Worm (Caenorhabditis elegans) whole organism, L2 larva: ENCODE results near the gene T21D12.11.

Source experiments
- C34F6.9 ChIP-seq: fragments of 150-350 bp; optimal IDR thresholded peaks from 2 replicates; lab custom pipeline; 2014; ENCODE audit warnings: missing biosample characterization, missing genetic modification characterization
- F13H6.1 ChIP-seq: sonication (generic microtip); optimal IDR thresholded peaks from 2 replicates; lab custom pipeline; 2016; ENCODE audit warnings: missing genetic modification characterization, missing compliant biosample characterization
- R02D3.7 ChIP-seq: fragments of 150-350 bp; optimal IDR thresholded peaks from 2 replicates; lab custom pipeline; 2014; ENCODE audit warnings: missing biosample characterization, missing genetic modification characterization
- Y55F3AM.14 ChIP-seq: fragments of 200-800 bp; sonication (Bioruptor generic); optimal IDR thresholded peaks from 2 replicates; lab custom pipeline; 2018; ENCODE audit warnings: mild to moderate bottlenecking, missing genetic modification characterization, missing compliant biosample characterization
- ZK546.5 ChIP-seq: sonication (generic microtip); optimal IDR thresholded peaks from 2 replicates; lab custom pipeline; 2017; ENCODE audit warnings: missing biosample characterization, missing genetic modification characterization
- alr-1 ChIP-seq: fragments of 150-350 bp; optimal IDR thresholded peaks from 2 replicates; lab custom pipeline; 2014; ENCODE audit warnings: missing biosample characterization, missing genetic modification characterization
- aly-2 ChIP-seq: fragments of 150-350 bp; optimal IDR thresholded peaks from 2 replicates; lab custom pipeline; 2014; ENCODE audit warnings: missing biosample characterization, missing genetic modification characterization
- ama-1 ChIP-seq: fragments of 150-350 bp; optimal IDR thresholded peaks from 2 replicates; lab custom pipeline; 2018; ENCODE audit warnings: inconsistent platforms
- blmp-1 ChIP-seq: sonication (generic microtip); optimal IDR thresholded peaks from 2 replicates; lab custom pipeline; 2017; ENCODE audit warnings: missing genetic modification characterization, mild to moderate bottlenecking, missing compliant biosample characterization, antibody characterized with exemption, moderate library complexity; ENCODE audit not compliant: insufficient read depth
- ceh-16 ChIP-seq: fragments of 150-350 bp; optimal IDR thresholded peaks from 2 replicates; lab custom pipeline; 2014; ENCODE audit warnings: missing biosample characterization, missing genetic modification characterization
- ceh-82 ChIP-seq: fragments of 150-350 bp; optimal IDR thresholded peaks from 2 replicates; lab custom pipeline; 2014; ENCODE audit warnings: missing biosample characterization, missing genetic modification characterization
- crh-2 ChIP-seq: sonication (generic microtip); optimal IDR thresholded peaks from 2 replicates; lab custom pipeline; 2017; ENCODE audit warnings: missing biosample characterization, missing genetic modification characterization
- dmd-4 ChIP-seq: sonication (generic microtip); optimal IDR thresholded peaks from 2 replicates; lab custom pipeline; 2017; ENCODE audit warnings: missing biosample characterization, missing genetic modification characterization
- egl-27 ChIP-seq: sonication (generic microtip); optimal IDR thresholded peaks from 3 replicates; lab custom pipeline; 2017; ENCODE audit warnings: missing biosample characterization, missing genetic modification reagents, missing genetic modification characterization
- elt-1 ChIP-seq: fragments of 150-350 bp; optimal IDR thresholded peaks from 2 replicates; lab custom pipeline; 2014; ENCODE audit warnings: missing biosample characterization, missing genetic modification characterization
- fos-1 ChIP-seq: fragments of 150-350 bp; optimal IDR thresholded peaks from 2 replicates; lab custom pipeline; 2014; ENCODE audit warnings: missing biosample characterization, missing genetic modification characterization
- gmeb-1 ChIP-seq: fragments of 150-350 bp; optimal IDR thresholded peaks from 2 replicates; lab custom pipeline; 2014; ENCODE audit warnings: missing biosample characterization, missing genetic modification characterization
- lin-13 ChIP-seq: fragments of 150-350 bp; optimal IDR thresholded peaks from 2 replicates; lab custom pipeline; 2014; ENCODE audit warnings: missing biosample characterization, missing genetic modification reagents, missing genetic modification characterization
- lin-39 ChIP-seq: fragments of 150-350 bp; optimal IDR thresholded peaks from 2 replicates; lab custom pipeline; 2014; ENCODE audit warnings: missing biosample characterization, missing genetic modification reagents, missing genetic modification characterization
- lsy-2 ChIP-seq, 2 experiments: fragments of 150-350 bp in 1 of 2; sonication (generic microtip) in 1 of 2; optimal IDR thresholded peaks; 2 replicates each; lab custom pipeline; 2014 to 2017; ENCODE audit warnings: missing biosample characterization in 2 of 2, missing genetic modification characterization in 2 of 2
- mab-5 ChIP-seq: fragments of 150-350 bp; optimal IDR thresholded peaks from 2 replicates; lab custom pipeline; 2014; ENCODE audit warnings: missing biosample characterization, missing genetic modification characterization
- mbf-1 ChIP-seq: sonication (generic microtip); optimal IDR thresholded peaks from 2 replicates; lab custom pipeline; 2017; ENCODE audit warnings: missing biosample characterization, missing genetic modification characterization
- mdl-1 ChIP-seq, 2 experiments: fragments of 150-350 bp in 1 of 2; sonication (generic microtip) in 1 of 2; optimal IDR thresholded peaks; 2 replicates each; lab custom pipeline; 2017; ENCODE audit warnings: missing biosample characterization in 2 of 2, missing genetic modification characterization in 2 of 2
- nhr-10 ChIP-seq: sonication (generic microtip); optimal IDR thresholded peaks from 2 replicates; lab custom pipeline; 2017; ENCODE audit warnings: missing biosample characterization, missing genetic modification characterization
- nhr-11 ChIP-seq: fragments of 150-350 bp; optimal IDR thresholded peaks from 2 replicates; lab custom pipeline; 2014; ENCODE audit warnings: missing biosample characterization, missing genetic modification characterization
- nhr-129 ChIP-seq: fragments of 150-350 bp; optimal IDR thresholded peaks from 2 replicates; lab custom pipeline; 2014; ENCODE audit warnings: missing biosample characterization, missing genetic modification characterization
- nhr-21 ChIP-seq: fragments of 150-350 bp; optimal IDR thresholded peaks from 2 replicates; lab custom pipeline; 2014; ENCODE audit warnings: missing biosample characterization, missing genetic modification characterization
- nhr-237 ChIP-seq: fragments of 150-350 bp; optimal IDR thresholded peaks from 2 replicates; lab custom pipeline; 2014; ENCODE audit warnings: missing biosample characterization, missing genetic modification characterization
- nhr-25 ChIP-seq: fragments of 150-350 bp; sonication (generic microtip); optimal IDR thresholded peaks from 3 replicates; lab custom pipeline; 2014; ENCODE audit warnings: missing biosample characterization, missing genetic modification characterization
- nhr-6 ChIP-seq: fragments of 150-350 bp; optimal IDR thresholded peaks from 2 replicates; lab custom pipeline; 2014; ENCODE audit warnings: missing biosample characterization, missing genetic modification characterization
- nhr-77 ChIP-seq: fragments of 150-350 bp; optimal IDR thresholded peaks from 2 replicates; lab custom pipeline; 2014; ENCODE audit warnings: missing biosample characterization, missing genetic modification characterization
- peb-1 ChIP-seq: fragments of 150-350 bp; optimal IDR thresholded peaks from 2 replicates; lab custom pipeline; 2014; ENCODE audit warnings: missing biosample characterization, missing genetic modification characterization
- sem-4 ChIP-seq: fragments of 150-350 bp; optimal IDR thresholded peaks from 2 replicates; lab custom pipeline; 2014; ENCODE audit warnings: missing biosample characterization, missing genetic modification reagents, missing genetic modification characterization
- skn-1 ChIP-seq: sonication (generic microtip); optimal IDR thresholded peaks from 2 replicates; lab custom pipeline; 2017; ENCODE audit warnings: missing biosample characterization, missing genetic modification characterization
- sma-3 ChIP-seq: sonication (generic microtip); optimal IDR thresholded peaks from 2 replicates; lab custom pipeline; 2016; ENCODE audit warnings: missing genetic modification reagents, missing genetic modification characterization, missing compliant biosample characterization
- sma-9 ChIP-seq, 2 experiments: fragments of 150-350 bp in 1 of 2; sonication (generic microtip) in 1 of 2; optimal IDR thresholded peaks; 2 replicates each; lab custom pipeline; 2014 to 2016; ENCODE audit warnings: missing genetic modification characterization in 2 of 2, mild to moderate bottlenecking in 1 of 2, missing biosample characterization in 1 of 2, missing compliant biosample characterization in 1 of 2, missing genetic modification reagents in 1 of 2, moderate library complexity in 1 of 2
- snpc-4 ChIP-seq: fragments of 150-350 bp; optimal IDR thresholded peaks from 2 replicates; lab custom pipeline; 2014; ENCODE audit warnings: missing biosample characterization, missing genetic modification characterization
- unc-39 ChIP-seq: fragments of 150-350 bp; optimal IDR thresholded peaks from 2 replicates; lab custom pipeline; 2014; ENCODE audit warnings: missing biosample characterization, missing genetic modification characterization
- unc-62 ChIP-seq: fragments of 150-350 bp; optimal IDR thresholded peaks from 2 replicates; lab custom pipeline; 2014; ENCODE audit warnings: missing biosample characterization, missing genetic modification reagents, missing genetic modification characterization
- zag-1 ChIP-seq: fragments of 150-350 bp; optimal IDR thresholded peaks from 2 replicates; lab custom pipeline; 2014; ENCODE audit warnings: missing biosample characterization, missing genetic modification characterization
- ztf-1 ChIP-seq: fragments of 200-800 bp; sonication (Bioruptor generic); conservative IDR thresholded peaks from 2 replicates; pipeline ENCODE4 v1.3.6; 2022; ENCODE audit warnings: missing genetic modification characterization, missing compliant biosample characterization
- ztf-4 ChIP-seq: fragments of 150-350 bp; optimal IDR thresholded peaks from 2 replicates; lab custom pipeline; 2014; ENCODE audit warnings: missing biosample characterization, missing genetic modification characterization

Gene T21D12.11

ce11 chrIV:244843-245242, 24.4 kb upstream of the T21D12.11 start, which contains the start of gene aass-1:
Gene aass-1, plus strand, starts transcription at chrIV:245143.
- TF ChIP-seq nhr-77 (tag; lab: Kevin White, UChicago) (no peak), F13H6.1 (tag; lab: Kevin White, UChicago) (no peak), zag-1 (tag; lab: Kevin White, UChicago) (no peak), R02D3.7 (tag; lab: Kevin White, UChicago) (no peak)

ce11 chrIV:247494-247893, 21.7 kb upstream of the T21D12.11 start:
- TF ChIP-seq mdl-1 (tag; optimal IDR thresholded peaks at IDR 0.05; lab: Kevin White, UChicago) (peak; percentile 67 to 86), ztf-4 (tag; lab: Kevin White, UChicago) (no peak), aly-2 (no peak), blmp-1 (tag; lab: Kevin White, UChicago) (peak; percentile 73), nhr-25 (tag; lab: Kevin White, UChicago) (peak; percentile 75), mab-5 (tag; lab: Kevin White, UChicago) (peak; percentile 40), egl-27 (tag; lab: Kevin White, UChicago) (no peak), F13H6.1 (tag; lab: Kevin White, UChicago) (no peak), C34F6.9 (tag; lab: Kevin White, UChicago) (no peak), lin-39 (tag; lab: Kevin White, UChicago) (no peak), gmeb-1 (tag; lab: Kevin White, UChicago) (peak; percentile 56), elt-1 (tag; lab: Kevin White, UChicago) (no peak), fos-1 (tag; lab: Kevin White, UChicago) (peak; percentile 52), snpc-4 (tag; lab: Kevin White, UChicago) (no peak), skn-1 (no peak), nhr-21 (tag; lab: Kevin White, UChicago) (peak; percentile 80), nhr-129 (tag; lab: Kevin White, UChicago) (peak; percentile 48), sma-9 (GFP tag; optimal IDR thresholded peaks at IDR 0.05; lab: Kevin White, UChicago) (peak; percentile 86), sma-9 (tag; optimal IDR thresholded peaks at IDR 0.05; lab: Kevin White, UChicago) (no peak), nhr-77 (tag; lab: Kevin White, UChicago) (no peak), nhr-237 (no peak), nhr-6 (tag; lab: Kevin White, UChicago) (peak; percentile 65), ztf-1 (GFP tag; lab: Robert Waterston, UW) (no peak), lsy-2 (tag; optimal IDR thresholded peaks at IDR 0.05; lab: Kevin White, UChicago) (no peak), mbf-1 (tag; lab: Kevin White, UChicago) (no peak), sma-3 (GFP tag; lab: Kevin White, UChicago) (peak; percentile 79), nhr-11 (no peak), crh-2 (tag; lab: Kevin White, UChicago) (peak; percentile 56), lin-13 (no peak), sem-4 (tag; lab: Kevin White, UChicago) (no peak)

DNA sequence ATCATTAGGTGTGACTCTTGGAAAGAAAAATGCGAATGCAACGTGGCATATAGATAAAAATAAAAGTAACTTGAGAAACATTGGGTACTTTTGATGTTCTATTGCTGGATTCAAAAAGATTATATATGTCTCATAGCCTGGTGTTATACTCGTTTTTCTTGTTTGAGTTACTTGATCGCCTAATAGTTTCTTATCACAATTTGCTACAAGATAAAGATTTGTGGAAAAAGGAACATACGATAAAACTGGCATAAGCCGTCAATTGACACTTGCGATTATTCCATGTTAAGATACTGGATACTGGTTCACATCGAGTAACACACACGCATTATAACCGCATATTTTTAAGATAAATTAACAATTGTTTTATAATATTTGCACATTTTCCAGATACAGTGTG, 16.8 kb upstream of the T21D12.11 start, which contains the start of gene grl-19:
grl-19 (minus strand) TSS at position 101 of the 400 bp plus-strand sequence.
- TF ChIP-seq sma-3 (GFP tag; lab: Kevin White, UChicago) (no peak), Y55F3AM.14 (no peak), dmd-4 (tag; lab: Kevin White, UChicago) (no peak), unc-39 (tag; lab: Kevin White, UChicago) (no peak), peb-1 (no peak)

DNA sequence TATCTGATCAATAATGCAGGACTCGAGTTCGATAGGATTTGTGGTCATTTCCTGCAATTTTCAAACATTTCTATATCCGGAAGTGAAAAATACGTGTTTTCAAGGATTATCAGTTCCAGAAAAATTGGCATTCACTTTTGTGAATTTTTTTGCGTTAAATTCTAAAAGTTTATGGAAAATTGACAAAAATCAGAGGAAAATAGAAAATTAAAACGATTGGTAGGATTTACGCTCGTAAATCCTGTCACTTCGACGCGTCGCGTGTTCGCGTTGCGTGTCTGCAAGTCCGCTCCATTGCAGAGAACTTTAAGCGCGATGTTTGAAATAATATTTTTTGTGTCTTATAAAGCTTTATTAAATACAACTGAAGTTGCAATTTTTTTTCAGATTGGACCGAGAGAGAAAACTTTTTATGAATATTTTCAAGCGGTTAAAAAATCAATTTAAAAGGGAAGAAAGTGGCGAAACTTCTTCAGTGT, 13.8 kb upstream of the T21D12.11 start, which contains the start of gene rcat-1:
rcat-1 (minus strand) TSS at position 51 of the 479 bp plus-strand sequence.
- TF ChIP-seq F13H6.1 (tag; lab: Kevin White, UChicago) (peak; percentile 19), lin-13 (peak; percentile 92), snpc-4 (tag; lab: Kevin White, UChicago) (no peak), nhr-129 (tag; lab: Kevin White, UChicago) (peak; percentile 80), nhr-237 (peak; percentile 7), sma-3 (GFP tag; lab: Kevin White, UChicago) (peak; percentile 63), nhr-77 (tag; lab: Kevin White, UChicago) (no peak), unc-39 (tag; lab: Kevin White, UChicago) (no peak), alr-1 (tag; lab: Kevin White, UChicago) (no peak), nhr-11 (no peak), fos-1 (tag; lab: Kevin White, UChicago) (peak; percentile 61), mbf-1 (tag; lab: Kevin White, UChicago) (no peak), gmeb-1 (tag; lab: Kevin White, UChicago) (peak; percentile 94), nhr-25 (tag; lab: Kevin White, UChicago) (peak; percentile 72), unc-62 (GFP tag; lab: Kevin White, UChicago) (no peak), dmd-4 (tag; lab: Kevin White, UChicago) (no peak), ceh-16 (no peak), C34F6.9 (tag; lab: Kevin White, UChicago) (peak; percentile 91), mab-5 (tag; lab: Kevin White, UChicago) (peak; percentile 9), Y55F3AM.14 (no peak), sem-4 (tag; lab: Kevin White, UChicago) (peak; percentile 44), nhr-21 (tag; lab: Kevin White, UChicago) (peak; percentile 75), lsy-2 (tag; optimal IDR thresholded peaks at IDR 0.05; lab: Kevin White, UChicago) (peak; percentile 52 to 91), zag-1 (tag; lab: Kevin White, UChicago) (no peak), crh-2 (tag; lab: Kevin White, UChicago) (peak; percentile 83), ceh-82 (tag; lab: Kevin White, UChicago) (peak; percentile 53), skn-1 (no peak), aly-2 (no peak), ama-1 (lab: Kevin White, UChicago) (no peak), ztf-4 (tag; lab: Kevin White, UChicago) (peak; percentile 53), R02D3.7 (tag; lab: Kevin White, UChicago) (no peak), nhr-6 (tag; lab: Kevin White, UChicago) (no peak), nhr-10 (tag; lab: Kevin White, UChicago) (no peak), blmp-1 (tag; lab: Kevin White, UChicago) (no peak), ZK546.5 (tag; lab: Kevin White, UChicago) (peak; percentile 25)
